Fruit fly (Drosophila melanogaster) whole organism, embryonic: ENCODE measurements around the gene Fpgs1.

ENCODE experiments used
- Adf1 ChIP-seq: fragments of 200-800 bp; sonication (Bioruptor generic); IDR thresholded peaks from 2 replicates; pipeline ENCODE4 v1.3.6; 2022; ENCODE audit warnings: missing biosample characterization, missing genetic modification characterization
- Asciz ChIP-seq: fragments of 200-800 bp; sonication (Bioruptor generic); optimal IDR thresholded peaks from 2 replicates; lab custom pipeline; 2017; ENCODE audit warnings: missing biosample characterization, mild to moderate bottlenecking, missing genetic modification characterization, missing genetic modification reagents
- CG10979 ChIP-seq: fragments of 200-800 bp; sonication (Bioruptor generic); optimal IDR thresholded peaks from 2 replicates; lab custom pipeline; 2018; ENCODE audit warnings: missing biosample characterization, mild to moderate bottlenecking, missing genetic modification characterization, moderate library complexity
- CG11560 ChIP-seq: fragments of 200-800 bp; sonication (Bioruptor generic); IDR thresholded peaks from 3 replicates; pipeline ENCODE4 v1.3.6; 2022; ENCODE audit warnings: missing biosample characterization, missing genetic modification characterization
- CG12219 ChIP-seq: fragments of 200-800 bp; sonication (Bioruptor generic); optimal IDR thresholded peaks from 3 replicates; lab custom pipeline; 2018; ENCODE audit warnings: missing biosample characterization, mild to moderate bottlenecking, missing genetic modification characterization
- CG12659 ChIP-seq: fragments of 200-800 bp; sonication (Bioruptor generic); optimal IDR thresholded peaks from 3 replicates; lab custom pipeline; 2017; ENCODE audit warnings: mild to moderate bottlenecking, missing biosample characterization, missing genetic modification reagents, missing genetic modification characterization
- CG12744 ChIP-seq: fragments of 200-800 bp; sonication (Bioruptor generic); optimal IDR thresholded peaks from 2 replicates; lab custom pipeline; 2016; ENCODE audit warnings: missing biosample characterization, missing genetic modification characterization
- CG14710 ChIP-seq: fragments of 200-800 bp; sonication (Bioruptor generic); optimal IDR thresholded peaks from 3 replicates; lab custom pipeline; 2019; ENCODE audit warnings: missing biosample characterization, mild to moderate bottlenecking, missing genetic modification characterization, moderate library complexity
- CG1832 ChIP-seq: fragments of 200-800 bp; sonication (Bioruptor generic); optimal IDR thresholded peaks from 2 replicates; lab custom pipeline; 2017; ENCODE audit warnings: missing biosample characterization, mild to moderate bottlenecking, missing genetic modification characterization, inconsistent platforms
- CG2712 ChIP-seq: fragments of 200-800 bp; optimal IDR thresholded peaks from 3 replicates; lab custom pipeline; 2019; ENCODE audit warnings: missing biosample characterization, mild to moderate bottlenecking, missing genetic modification characterization, moderate library complexity
- CG31441 ChIP-seq: fragments of 200-800 bp; sonication (Bioruptor generic); IDR thresholded peaks from 2 replicates; pipeline ENCODE4 v1.3.6; 2022; ENCODE audit warnings: missing biosample characterization, missing genetic modification characterization
- CG33213 ChIP-seq: fragments of 200-800 bp; sonication (Bioruptor generic); optimal IDR thresholded peaks from 3 replicates; lab custom pipeline; 2016; ENCODE audit warnings: missing biosample characterization, missing genetic modification characterization
- CG43689 ChIP-seq: fragments of 200-800 bp; sonication (Bioruptor generic); IDR thresholded peaks from 2 replicates; pipeline ENCODE4 v1.3.6; 2022; ENCODE audit warnings: missing biosample characterization, missing genetic modification characterization
- CG5180 ChIP-seq: fragments of 200-800 bp; sonication (Bioruptor generic); optimal IDR thresholded peaks from 3 replicates; lab custom pipeline; 2017; ENCODE audit warnings: missing biosample characterization, missing genetic modification characterization, mild to moderate bottlenecking, moderate library complexity, missing genetic modification reagents
- CG5245 ChIP-seq: fragments of 200-800 bp; sonication (Bioruptor generic); optimal IDR thresholded peaks from 3 replicates; lab custom pipeline; 2016; ENCODE audit warnings: missing biosample characterization, missing genetic modification characterization
- CG6654 ChIP-seq: fragments of 200-800 bp; sonication (Bioruptor generic); optimal IDR thresholded peaks from 2 replicates; lab custom pipeline; 2017; ENCODE audit warnings: missing biosample characterization, mild to moderate bottlenecking, missing genetic modification characterization
- CG6813 ChIP-seq: fragments of 200-800 bp; sonication (Bioruptor generic); optimal IDR thresholded peaks from 2 replicates; lab custom pipeline; 2017; ENCODE audit warnings: missing biosample characterization, missing genetic modification characterization, mild to moderate bottlenecking, moderate library complexity, missing genetic modification reagents
- CkIIα-i1 ChIP-seq: fragments of 200-800 bp; sonication (Bioruptor generic); IDR thresholded peaks from 2 replicates; pipeline ENCODE4 v1.3.6; 2022; ENCODE audit warnings: missing biosample characterization, missing genetic modification characterization
- Doc2 ChIP-seq: fragments of 200-800 bp; sonication (Bioruptor generic); IDR thresholded peaks from 2 replicates; pipeline ENCODE4 v1.3.6; 2022; ENCODE audit warnings: missing biosample characterization, missing genetic modification characterization
- Elba2 ChIP-seq: fragments of 200-800 bp; sonication (Bioruptor generic); optimal IDR thresholded peaks from 3 replicates; lab custom pipeline; 2016; ENCODE audit warnings: missing biosample characterization, missing genetic modification characterization
- Fer3 ChIP-seq: fragments of 200-800 bp; sonication (Bioruptor generic); optimal IDR thresholded peaks from 2 replicates; lab custom pipeline; 2018; ENCODE audit warnings: missing biosample characterization, mild to moderate bottlenecking, missing genetic modification characterization, moderate library complexity
- Hmr ChIP-seq: fragments of 200-800 bp; sonication (Bioruptor generic); optimal IDR thresholded peaks from 3 replicates; lab custom pipeline; 2017; ENCODE audit warnings: mild to moderate bottlenecking, missing biosample characterization, missing genetic modification reagents, missing genetic modification characterization
- Hr51 ChIP-seq, 2 experiments: fragments of 200-800 bp; sonication (Bioruptor generic); optimal IDR thresholded peaks; 2 replicates in 1 of 2; 3 replicates in 1 of 2; lab custom pipeline; 2016 to 2018; ENCODE audit warnings: missing biosample characterization in 2 of 2, missing genetic modification characterization in 2 of 2, mild to moderate bottlenecking in 1 of 2, moderate library complexity in 1 of 2
- MBD-R2 ChIP-seq: fragments of 200-800 bp; sonication (Bioruptor generic); IDR thresholded peaks from 2 replicates; pipeline ENCODE4 v1.3.6; 2022; ENCODE audit warnings: missing biosample characterization, missing genetic modification characterization
- MESR4 ChIP-seq: fragments of 200-800 bp; sonication (Bioruptor generic); optimal IDR thresholded peaks from 2 replicates; lab custom pipeline; 2018; ENCODE audit warnings: missing biosample characterization, mild to moderate bottlenecking, missing genetic modification characterization, moderate library complexity
- Meics ChIP-seq: fragments of 200-800 bp; sonication (Bioruptor generic); optimal IDR thresholded peaks from 2 replicates; lab custom pipeline; 2017; ENCODE audit warnings: missing biosample characterization, mild to moderate bottlenecking, missing genetic modification characterization
- Mrtf ChIP-seq: fragments of 200-800 bp; sonication (Bioruptor generic); IDR thresholded peaks from 3 replicates; pipeline ENCODE4 v1.3.6; 2022; ENCODE audit warnings: missing biosample characterization, missing genetic modification characterization
- Neu2 ChIP-seq: fragments of 200-800 bp; sonication (Bioruptor generic); optimal IDR thresholded peaks from 3 replicates; lab custom pipeline; 2016; ENCODE audit warnings: missing biosample characterization, missing genetic modification characterization, borderline replicate concordance
- cato ChIP-seq: fragments of 200-800 bp; sonication (Bioruptor generic); optimal IDR thresholded peaks from 2 replicates; lab custom pipeline; 2016; ENCODE audit warnings: missing biosample characterization, missing genetic modification characterization, borderline replicate concordance
- crc ChIP-seq: fragments of 200-800 bp; sonication (Bioruptor generic); optimal IDR thresholded peaks from 2 replicates; lab custom pipeline; 2016; ENCODE audit warnings: missing biosample characterization, missing genetic modification characterization
- dimm ChIP-seq: fragments of 200-800 bp; sonication (Bioruptor generic); IDR thresholded peaks from 2 replicates; pipeline ENCODE4 v1.3.6; 2022; ENCODE audit warnings: missing biosample characterization, missing genetic modification characterization
- ewg ChIP-seq: fragments of 200-800 bp; sonication (Bioruptor generic); optimal IDR thresholded peaks from 3 replicates; lab custom pipeline; 2017; ENCODE audit warnings: mild to moderate bottlenecking, missing biosample characterization, missing genetic modification reagents, missing genetic modification characterization
- exex ChIP-seq: fragments of 200-800 bp; sonication (Bioruptor generic); optimal IDR thresholded peaks from 4 replicates; lab custom pipeline; 2018; ENCODE audit warnings: missing biosample characterization, mild to moderate bottlenecking, missing genetic modification characterization, moderate library complexity
- fd102C ChIP-seq: fragments of 200-800 bp; sonication (Bioruptor generic); optimal IDR thresholded peaks from 2 replicates; lab custom pipeline; 2018; ENCODE audit warnings: missing biosample characterization, mild to moderate bottlenecking, missing genetic modification characterization, moderate library complexity
- ftz-f1 ChIP-seq: fragments of 200-800 bp; sonication (Bioruptor generic); optimal IDR thresholded peaks from 2 replicates; lab custom pipeline; 2016; ENCODE audit warnings: missing biosample characterization, missing genetic modification characterization
- gro ChIP-seq: fragments of 200-800 bp; sonication (Bioruptor generic); optimal IDR thresholded peaks from 2 replicates; lab custom pipeline; 2016; ENCODE audit warnings: missing biosample characterization, missing genetic modification characterization
- jigr1 ChIP-seq: fragments of 200-800 bp; sonication (Bioruptor generic); IDR thresholded peaks from 3 replicates; pipeline ENCODE4 v1.3.6; 2022; ENCODE audit warnings: missing biosample characterization, missing genetic modification characterization
- kah ChIP-seq: fragments of 200-800 bp; sonication (Bioruptor generic); optimal IDR thresholded peaks from 2 replicates; lab custom pipeline; 2018; ENCODE audit warnings: missing biosample characterization, mild to moderate bottlenecking, missing genetic modification characterization
- lilli ChIP-seq: fragments of 200-800 bp; sonication (Bioruptor generic); optimal IDR thresholded peaks from 3 replicates; lab custom pipeline; 2016; ENCODE audit warnings: missing biosample characterization, missing genetic modification characterization
- nom ChIP-seq: fragments of 200-800 bp; sonication (Bioruptor generic); optimal IDR thresholded peaks from 2 replicates; lab custom pipeline; 2017; ENCODE audit warnings: missing biosample characterization, missing genetic modification characterization, mild to moderate bottlenecking, moderate library complexity, missing genetic modification reagents
- prd ChIP-seq, 3 experiments: fragments of >200 bp in 2 of 3; fragments of 200-800 bp in 1 of 3; sonication (Bioruptor generic) in 1 of 3; optimal IDR thresholded peaks in 2 of 3; IDR thresholded peaks in 1 of 3; 2 replicates in 2 of 3; 3 replicates in 1 of 3; pipeline versions ENCODE4 v1.3.6 to Lab custom; 2017 to 2022; ENCODE audit warnings: missing biosample characterization in 1 of 3, missing genetic modification characterization in 1 of 3
- stwl ChIP-seq: fragments of 200-800 bp; sonication (Bioruptor generic); optimal IDR thresholded peaks from 3 replicates; lab custom pipeline; 2018; ENCODE audit warnings: missing biosample characterization, mild to moderate bottlenecking, missing genetic modification characterization, moderate library complexity
- trh ChIP-seq: fragments of 200-800 bp; sonication (Bioruptor generic); optimal IDR thresholded peaks from 2 replicates; lab custom pipeline; 2016; ENCODE audit warnings: missing biosample characterization, missing genetic modification characterization
- tup ChIP-seq: fragments of 200-800 bp; sonication (Bioruptor generic); optimal IDR thresholded peaks from 2 replicates; lab custom pipeline; 2016; ENCODE audit warnings: missing biosample characterization, mild to moderate bottlenecking, missing genetic modification characterization, moderate library complexity
- unc-4 ChIP-seq: fragments of 200-800 bp; sonication (Bioruptor generic); IDR thresholded peaks from 2 replicates; pipeline ENCODE4 v1.3.6; 2022; ENCODE audit warnings: missing biosample characterization, missing genetic modification characterization; ENCODE audit not compliant: partially characterized antibody
- wdn ChIP-seq: fragments of 200-800 bp; sonication (Bioruptor generic); IDR thresholded peaks from 2 replicates; pipeline ENCODE4 v1.3.6; 2022; ENCODE audit warnings: missing biosample characterization, missing genetic modification characterization
- z ChIP-seq: fragments of 200-800 bp; sonication (Bioruptor generic); IDR thresholded peaks from 3 replicates; pipeline ENCODE4 v1.3.6; 2022; ENCODE audit warnings: missing biosample characterization, missing genetic modification characterization

The Fpgs1 gene

dm6 chrX:12591223-12592120, 20.2 kb upstream of the Fpgs1 start (continued):
- peak; percentile 56 for TF ChIP-seq CG5180
- peak; percentile 64 for TF ChIP-seq MESR4 (GFP tag; lab: Kevin White, UChicago)
- peak; percentile 10 for TF ChIP-seq cato (GFP tag; lab: Kevin White, UChicago)
- peak; percentile 47 for TF ChIP-seq CG14710
- peak; percentile 32 for TF ChIP-seq CG6654 (GFP tag; lab: Kevin White, UChicago)
- no peak for TF ChIP-seq CG5245
- TF ChIP-seq gro (GFP tag; lab: Kevin White, UChicago), result no peak
- no peak; the same call in 1 of the 2 replicates for TF ChIP-seq MBD-R2
- no peak for TF ChIP-seq exex (tag; lab: Kevin White, UChicago)
- peak; percentile 66 for TF ChIP-seq CG10979
- peak; percentile 61 for TF ChIP-seq Meics
- TF ChIP-seq Fer3, result peak; percentile 32
- peak; percentile 31 for TF ChIP-seq Asciz (GFP tag; lab: Kevin White, UChicago)
- TF ChIP-seq tup, result no peak
- TF ChIP-seq crc (GFP tag; lab: Kevin White, UChicago), result no peak
- no peak for TF ChIP-seq z (GFP tag; lab: Robert Waterston, UW)
- no peak for TF ChIP-seq Doc2 (GFP tag; lab: Robert Waterston, UW)
- TF ChIP-seq fd102C, result no peak
- TF ChIP-seq CG11560, result no peak
- TF ChIP-seq Neu2 (GFP tag; lab: Kevin White, UChicago), result no peak
- peak; percentile 13 to 64 for TF ChIP-seq Hr51 (GFP tag; optimal IDR thresholded peaks at IDR 0.05; lab: Kevin White, UChicago)
- no peak for TF ChIP-seq unc-4 (GFP tag; lab: Robert Waterston, UW)
- no peak for TF ChIP-seq prd (optimal IDR thresholded peaks at IDR 0.05; lab: Kevin White, UChicago)
- TF ChIP-seq prd (GFP tag; IDR thresholded peaks at IDR 0.05; lab: Robert Waterston, UW), result no peak; the same call in 2 of the 3 replicates
- peak; percentile 8 for TF ChIP-seq ewg (GFP tag; lab: Kevin White, UChicago)
- no peak for TF ChIP-seq CkIIα-i1 (GFP tag; lab: Robert Waterston, UW)
- TF ChIP-seq CG2712 (tag; lab: Kevin White, UChicago), result peak; percentile 43
- TF ChIP-seq CG12744 (GFP tag; lab: Kevin White, UChicago), result no peak
- no peak for TF ChIP-seq trh (GFP tag; lab: Kevin White, UChicago)
- TF ChIP-seq wdn, result no peak
- TF ChIP-seq jigr1 (GFP tag; lab: Robert Waterston, UW), result no peak
- TF ChIP-seq CG6813 (GFP tag; lab: Kevin White, UChicago), result peak; percentile 36
- no peak for TF ChIP-seq kah (GFP tag; lab: Kevin White, UChicago)
- peak; percentile 41; the same call in 1 of the 2 replicates for TF ChIP-seq CG31441
- no peak for TF ChIP-seq CG33213 (GFP tag; lab: Kevin White, UChicago)
- TF ChIP-seq CG12219 (GFP tag; lab: Kevin White, UChicago), result peak; percentile 34
- peak; percentile 11 for TF ChIP-seq CG12659
- no peak for TF ChIP-seq Hmr (GFP tag; lab: Kevin White, UChicago)
- no peak for TF ChIP-seq CG43689 (GFP tag; lab: Robert Waterston, UW)
- TF ChIP-seq Adf1 (GFP tag; lab: Robert Waterston, UW), result peak; percentile 79
- no peak for TF ChIP-seq Elba2
- peak; percentile 64 for TF ChIP-seq nom (GFP tag; lab: Kevin White, UChicago)
- no peak for TF ChIP-seq Mrtf (GFP tag; lab: Robert Waterston, UW)
- no peak for TF ChIP-seq dimm
- TF ChIP-seq stwl (tag; lab: Kevin White, UChicago), result no peak
- TF ChIP-seq ftz-f1, result no peak
- peak; percentile 25 for TF ChIP-seq lilli (GFP tag; lab: Kevin White, UChicago)
- TF ChIP-seq CG1832, result no peak
